Worm (Caenorhabditis elegans): Measurements from ENCODE around the gene ZK892.4.

ce11 chrII:10019669-10020068, 13.3 kb downstream of the ZK892.4 start:
- TF ChIP-seq lin-39 (tag; optimal IDR thresholded peaks at IDR 0.05) (no peak), mml-1 (tag; optimal IDR thresholded peaks at IDR 0.05) (no peak), egl-27 (tag; optimal IDR thresholded peaks at IDR 0.05) (no peak), snpc-4 (tag; optimal IDR thresholded peaks at IDR 0.05) (no peak), nhr-12 (tag; optimal IDR thresholded peaks at IDR 0.05) (no peak), hmg-11 (tag; optimal IDR thresholded peaks at IDR 0.05) (no peak), ama-1 (optimal IDR thresholded peaks at IDR 0.05) (no peak), nhr-67 (tag; optimal IDR thresholded peaks at IDR 0.05) (no peak), elt-3 (tag; optimal IDR thresholded peaks at IDR 0.05) (no peak), nhr-28 (tag; optimal IDR thresholded peaks at IDR 0.05) (no peak), aly-2 (tag; optimal IDR thresholded peaks at IDR 0.05) (no peak)

All from whole organism, L3 larva.